Fruit fly (Drosophila melanogaster) whole organism, embryonic: ENCODE results near the gene Mrp5.

Experiments used
- Atf-2 ChIP-seq: fragments of 200-800 bp; sonication (Bioruptor generic); optimal IDR thresholded peaks from 2 replicates; lab custom pipeline; 2016; ENCODE audit warnings: missing biosample characterization, missing genetic modification characterization
- CG12071 ChIP-seq: fragments of 200-800 bp; sonication (Bioruptor generic); optimal IDR thresholded peaks from 3 replicates; lab custom pipeline; 2018; ENCODE audit warnings: missing biosample characterization, mild to moderate bottlenecking, missing genetic modification characterization
- CG12769 ChIP-seq: fragments of 200-800 bp; sonication (Bioruptor generic); optimal IDR thresholded peaks from 2 replicates; lab custom pipeline; 2019; ENCODE audit warnings: missing biosample characterization, mild to moderate bottlenecking, missing genetic modification characterization, moderate library complexity
- CG13296 ChIP-seq: fragments of 200-800 bp; sonication (Bioruptor generic); optimal IDR thresholded peaks from 3 replicates; lab custom pipeline; 2018; ENCODE audit warnings: missing biosample characterization, mild to moderate bottlenecking, missing genetic modification characterization
- CG17328 ChIP-seq: fragments of 200-800 bp; sonication (Bioruptor generic); IDR thresholded peaks from 2 replicates; pipeline ENCODE4 v1.3.6; 2022; ENCODE audit warnings: missing biosample characterization, missing genetic modification characterization
- CG17361 ChIP-seq: fragments of 200-800 bp; sonication (Bioruptor generic); IDR thresholded peaks from 3 replicates; pipeline ENCODE4 v1.3.6; 2022; ENCODE audit warnings: missing biosample characterization, missing genetic modification characterization
- CG17385 ChIP-seq: fragments of 200-800 bp; sonication (Bioruptor generic); optimal IDR thresholded peaks from 3 replicates; lab custom pipeline; 2018; ENCODE audit warnings: missing biosample characterization, mild to moderate bottlenecking, missing genetic modification characterization
- CG18262 ChIP-seq: fragments of 200-800 bp; optimal IDR thresholded peaks from 3 replicates; lab custom pipeline; 2019; ENCODE audit warnings: missing biosample characterization, mild to moderate bottlenecking, missing genetic modification characterization, moderate library complexity
- CG18599 ChIP-seq: fragments of 200-800 bp; sonication (Bioruptor generic); optimal IDR thresholded peaks from 3 replicates; lab custom pipeline; 2017; ENCODE audit warnings: missing biosample characterization, missing genetic modification characterization, mild to moderate bottlenecking, moderate library complexity, missing genetic modification reagents
- CG2120 ChIP-seq: fragments of 200-800 bp; sonication (Bioruptor generic); optimal IDR thresholded peaks from 3 replicates; lab custom pipeline; 2016; ENCODE audit warnings: missing biosample characterization, missing genetic modification characterization
- CG30403 ChIP-seq: fragments of 200-800 bp; sonication (Bioruptor generic); optimal IDR thresholded peaks from 3 replicates; lab custom pipeline; 2016; ENCODE audit warnings: missing biosample characterization, missing genetic modification characterization
- CG32532 ChIP-seq: fragments of 200-800 bp; sonication (Bioruptor generic); IDR thresholded peaks from 2 replicates; pipeline ENCODE4 v1.3.6; 2022; ENCODE audit warnings: missing biosample characterization, missing genetic modification characterization
- CG34376 ChIP-seq: fragments of 200-800 bp; sonication (Bioruptor generic); optimal IDR thresholded peaks from 2 replicates; lab custom pipeline; 2018; ENCODE audit warnings: missing biosample characterization, mild to moderate bottlenecking, missing genetic modification characterization
- CG34422 ChIP-seq: fragments of 200-800 bp; sonication (Bioruptor generic); IDR thresholded peaks from 3 replicates; pipeline ENCODE4 v1.3.6; 2022; ENCODE audit warnings: missing biosample characterization, missing genetic modification characterization
- CG43689 ChIP-seq: fragments of 200-800 bp; sonication (Bioruptor generic); IDR thresholded peaks from 2 replicates; pipeline ENCODE4 v1.3.6; 2022; ENCODE audit warnings: missing biosample characterization, missing genetic modification characterization
- CG5180 ChIP-seq: fragments of 200-800 bp; sonication (Bioruptor generic); optimal IDR thresholded peaks from 3 replicates; lab custom pipeline; 2017; ENCODE audit warnings: missing biosample characterization, missing genetic modification characterization, mild to moderate bottlenecking, moderate library complexity, missing genetic modification reagents
- CG6765 ChIP-seq: fragments of 200-800 bp; sonication (Bioruptor generic); optimal IDR thresholded peaks from 3 replicates; lab custom pipeline; 2017; ENCODE audit warnings: missing biosample characterization, mild to moderate bottlenecking, missing genetic modification characterization
- CG7786 ChIP-seq: fragments of 200-800 bp; sonication (Bioruptor generic); optimal IDR thresholded peaks from 2 replicates; lab custom pipeline; 2016; ENCODE audit warnings: missing biosample characterization, missing genetic modification characterization
- CG9215 ChIP-seq: fragments of 200-800 bp; sonication (Bioruptor generic); IDR thresholded peaks from 2 replicates; pipeline ENCODE4 v1.3.6; 2022; ENCODE audit warnings: missing biosample characterization, missing genetic modification characterization
- CG9609 ChIP-seq: fragments of 200-800 bp; sonication (Bioruptor generic); optimal IDR thresholded peaks from 3 replicates; lab custom pipeline; 2016; ENCODE audit warnings: missing biosample characterization, missing genetic modification characterization
- CG9727 ChIP-seq: fragments of 200-800 bp; sonication (Bioruptor generic); optimal IDR thresholded peaks from 3 replicates; lab custom pipeline; 2017; ENCODE audit warnings: missing biosample characterization, mild to moderate bottlenecking, missing genetic modification characterization
- CG9932 ChIP-seq: fragments of 200-800 bp; sonication (Bioruptor generic); IDR thresholded peaks from 2 replicates; pipeline ENCODE4 v1.3.6; 2022; ENCODE audit warnings: missing biosample characterization, missing genetic modification characterization
- D19A ChIP-seq: fragments of 200-800 bp; optimal IDR thresholded peaks from 3 replicates; lab custom pipeline; 2019; ENCODE audit warnings: missing biosample characterization, mild to moderate bottlenecking, missing genetic modification characterization, moderate library complexity
- Drgx ChIP-seq: fragments of 200-800 bp; sonication (Bioruptor generic); IDR thresholded peaks from 2 replicates; pipeline ENCODE4 v1.3.6; 2022; ENCODE audit warnings: missing biosample characterization, missing genetic modification characterization
- Fer3 ChIP-seq: fragments of 200-800 bp; sonication (Bioruptor generic); optimal IDR thresholded peaks from 2 replicates; lab custom pipeline; 2018; ENCODE audit warnings: missing biosample characterization, mild to moderate bottlenecking, missing genetic modification characterization, moderate library complexity
- Gug ChIP-seq: fragments of 200-800 bp; sonication (Bioruptor generic); IDR thresholded peaks from 4 replicates; pipeline ENCODE4 v1.3.6; 2022; ENCODE audit warnings: missing biosample characterization, missing genetic modification characterization
- Hand ChIP-seq: fragments of 200-800 bp; sonication (Bioruptor generic); optimal IDR thresholded peaks from 2 replicates; lab custom pipeline; 2017; ENCODE audit warnings: mild to moderate bottlenecking, missing biosample characterization, missing genetic modification reagents, missing genetic modification characterization
- Hey ChIP-seq: fragments of 200-800 bp; sonication (Bioruptor generic); optimal IDR thresholded peaks from 3 replicates; lab custom pipeline; 2018; ENCODE audit warnings: missing biosample characterization, mild to moderate bottlenecking, missing genetic modification characterization
- Hmr ChIP-seq: fragments of 200-800 bp; sonication (Bioruptor generic); optimal IDR thresholded peaks from 3 replicates; lab custom pipeline; 2017; ENCODE audit warnings: mild to moderate bottlenecking, missing biosample characterization, missing genetic modification reagents, missing genetic modification characterization
- Mad ChIP-seq: fragments of 200-800 bp; sonication (Bioruptor generic); optimal IDR thresholded peaks from 2 replicates; lab custom pipeline; 2016; ENCODE audit warnings: missing biosample characterization, missing genetic modification characterization
- Mrtf ChIP-seq: fragments of 200-800 bp; sonication (Bioruptor generic); IDR thresholded peaks from 3 replicates; pipeline ENCODE4 v1.3.6; 2022; ENCODE audit warnings: missing biosample characterization, missing genetic modification characterization
- Tbp ChIP-seq: fragments of >200 bp; optimal IDR thresholded peaks from 2 replicates; lab custom pipeline; 2018; ENCODE audit warnings: missing biosample characterization, missing genetic modification characterization
- cad ChIP-seq: fragments of >200 bp; optimal IDR thresholded peaks from 2 replicates; lab custom pipeline; 2017; ENCODE audit warnings: missing biosample characterization, missing genetic modification characterization
- crp ChIP-seq, 2 experiments: fragments of 200-800 bp; sonication (Bioruptor generic); optimal IDR thresholded peaks; 2 replicates in 1 of 2; 3 replicates in 1 of 2; lab custom pipeline; 2017; ENCODE audit warnings: missing biosample characterization in 2 of 2, missing genetic modification characterization in 2 of 2, mild to moderate bottlenecking in 1 of 2, moderate library complexity in 1 of 2
- gcm ChIP-seq: fragments of 200-800 bp; sonication (Bioruptor generic); optimal IDR thresholded peaks from 2 replicates; lab custom pipeline; 2019; ENCODE audit warnings: missing biosample characterization, mild to moderate bottlenecking, missing genetic modification characterization, moderate library complexity
- gem ChIP-seq: fragments of 200-800 bp; sonication (Bioruptor generic); optimal IDR thresholded peaks from 2 replicates; lab custom pipeline; 2019; ENCODE audit warnings: missing biosample characterization, mild to moderate bottlenecking, missing genetic modification characterization, moderate library complexity
- grau ChIP-seq: fragments of 200-800 bp; optimal IDR thresholded peaks from 3 replicates; lab custom pipeline; 2019; ENCODE audit warnings: missing biosample characterization, mild to moderate bottlenecking, missing genetic modification characterization, moderate library complexity
- lab ChIP-seq: fragments of 200-800 bp; sonication (Bioruptor generic); optimal IDR thresholded peaks from 3 replicates; lab custom pipeline; 2017; ENCODE audit warnings: missing biosample characterization, missing genetic modification characterization, mild to moderate bottlenecking, moderate library complexity, missing genetic modification reagents
- lilli ChIP-seq: fragments of 200-800 bp; sonication (Bioruptor generic); optimal IDR thresholded peaks from 3 replicates; lab custom pipeline; 2016; ENCODE audit warnings: missing biosample characterization, missing genetic modification characterization
- nerfin-1 ChIP-seq: fragments of 200-800 bp; sonication (Bioruptor generic); optimal IDR thresholded peaks from 3 replicates; lab custom pipeline; 2019; ENCODE audit warnings: missing biosample characterization, mild to moderate bottlenecking, missing genetic modification characterization, moderate library complexity
- nom ChIP-seq: fragments of 200-800 bp; sonication (Bioruptor generic); optimal IDR thresholded peaks from 2 replicates; lab custom pipeline; 2017; ENCODE audit warnings: missing biosample characterization, missing genetic modification characterization, mild to moderate bottlenecking, moderate library complexity, missing genetic modification reagents
- org-1 ChIP-seq: fragments of 200-800 bp; sonication (Bioruptor generic); optimal IDR thresholded peaks from 2 replicates; lab custom pipeline; 2017; ENCODE audit warnings: missing biosample characterization, missing genetic modification characterization
- sd ChIP-seq: fragments of 200-800 bp; sonication (Bioruptor generic); optimal IDR thresholded peaks from 3 replicates; lab custom pipeline; 2018; ENCODE audit warnings: missing biosample characterization, mild to moderate bottlenecking, missing genetic modification characterization, moderate library complexity
- sens ChIP-seq: fragments of 200-800 bp; sonication (Bioruptor generic); peaks from one replicate; lab custom pipeline; 2016; ENCODE audit warnings: missing biosample characterization, missing genetic modification characterization
- slou ChIP-seq: fragments of 200-800 bp; sonication (Bioruptor generic); optimal IDR thresholded peaks from 3 replicates; lab custom pipeline; 2016; ENCODE audit warnings: missing biosample characterization, missing genetic modification characterization
- so ChIP-seq: fragments of 200-800 bp; sonication (Bioruptor generic); IDR thresholded peaks from 3 replicates; pipeline ENCODE4 v1.3.6; 2022; ENCODE audit warnings: missing biosample characterization, missing genetic modification characterization
- vvl ChIP-seq: fragments of 200-800 bp; sonication (Bioruptor generic); IDR thresholded peaks from 2 replicates; pipeline ENCODE4 v1.3.6; 2022; ENCODE audit warnings: missing biosample characterization, missing genetic modification characterization

Gene Mrp5

dm6 chr3R:19860996-19861719, 14.3 kb downstream of the Mrp5 start, which contains the start of the genes Ire1 and Mrm2 (continued):
- TF ChIP-seq CG43689 (GFP tag; lab: Robert Waterston, UW) (no peak), slou (GFP tag; lab: Kevin White, UChicago) (peak; percentile 81), nerfin-1 (tag; lab: Kevin White, UChicago) (peak; percentile 59), Hand (GFP tag; lab: Kevin White, UChicago) (no peak), Fer3 (tag; lab: Kevin White, UChicago) (peak; percentile 70), Tbp (GFP tag; lab: Kevin White, UChicago) (no peak), CG6765 (GFP tag; lab: Kevin White, UChicago) (no peak), CG5180 (no peak), Atf-2 (GFP tag; lab: Kevin White, UChicago) (peak; percentile 84), cad (GFP tag; lab: Kevin White, UChicago) (no peak), Mad (peak; percentile 76)

- TF ChIP-seq lilli (GFP tag; lab: Kevin White, UChicago) (peak; percentile 8), CG30403 (GFP tag; lab: Kevin White, UChicago) (peak; percentile 7), lab (GFP tag; lab: Kevin White, UChicago) (peak; percentile 57), CG9932 (GFP tag; lab: Robert Waterston, UW) (0 out of 2 replicates have a peak, but pooled peaks have one; percentile 31), CG9609 (GFP tag; lab: Kevin White, UChicago) (peak; percentile 3), CG34422 (GFP tag; lab: Robert Waterston, UW) (0 out of 3 replicates have a peak, but pooled peaks have one; percentile 30), CG12071 (GFP tag; lab: Kevin White, UChicago) (peak; percentile 18), CG13296 (GFP tag; lab: Kevin White, UChicago) (peak; percentile 18), vvl (GFP tag; lab: Robert Waterston, UW) (no peak), CG17361 (GFP tag; lab: Robert Waterston, UW) (peak; percentile 53; the same call in 1 of the 3 replicates), gcm (GFP tag; lab: Kevin White, UChicago) (peak; percentile 28), Hmr (peak; percentile 39), CG2120 (GFP tag; lab: Kevin White, UChicago) (peak; percentile 32), CG32532 (GFP tag; lab: Robert Waterston, UW) (0 out of 2 replicates have a peak, but pooled peaks have one; percentile 26), D19A (peak; percentile 91), so (peak; percentile 34; the same call in 1 of the 3 replicates), nom (GFP tag; lab: Kevin White, UChicago) (peak; percentile 68), Hey (tag; lab: Kevin White, UChicago) (peak; percentile 79), Mrtf (GFP tag; lab: Robert Waterston, UW) (no peak), crp (GFP tag; optimal IDR thresholded peaks at IDR 0.05; lab: Kevin White, UChicago) (no peak), Drgx (GFP tag; lab: Robert Waterston, UW) (no peak), sd (peak; percentile 8), CG9727 (GFP tag; lab: Kevin White, UChicago) (peak; percentile 25), Gug (peak; percentile 39; the same call in 1 of the 4 replicates), CG17385 (GFP tag; lab: Kevin White, UChicago) (peak; percentile 2), CG34376 (peak; percentile 50), grau (tag; lab: Kevin White, UChicago) (peak; percentile 18), CG18599 (GFP tag; lab: Kevin White, UChicago) (peak; percentile 45), CG17328 (GFP tag; lab: Robert Waterston, UW) (no peak), sens (GFP tag; lab: Kevin White, UChicago) (peak; percentile 46), CG12769 (tag; lab: Kevin White, UChicago) (peak; percentile 70), gem (tag; lab: Kevin White, UChicago) (peak; percentile 16), CG9215 (GFP tag; lab: Robert Waterston, UW) (0 out of 2 replicates have a peak, but pooled peaks have one; percentile 8), CG7786 (peak; percentile 5), org-1 (GFP tag; lab: Kevin White, UChicago) (peak; percentile 32), CG18262 (peak; percentile 20)
Observed at dm6 chr3R:19859370-19860033, 16.0 kb downstream of the Mrp5 start.
